Fruit fly (Drosophila melanogaster) whole organism, embryonic: ENCODE results near the gene Ant2.

Source experiments
- B-H1 ChIP-seq: fragments of 200-800 bp; sonication (Bioruptor generic); IDR thresholded peaks from 3 replicates; pipeline ENCODE4 v1.3.6; 2022; ENCODE audit warnings: missing biosample characterization, missing genetic modification characterization
- C15 ChIP-seq: fragments of 200-800 bp; sonication (Bioruptor generic); IDR thresholded peaks from 3 replicates; pipeline ENCODE4 v1.3.6; 2022; ENCODE audit warnings: missing biosample characterization, missing genetic modification characterization
- CG10209 ChIP-seq: fragments of 200-800 bp; sonication (Bioruptor generic); optimal IDR thresholded peaks from 3 replicates; lab custom pipeline; 2017; ENCODE audit warnings: missing biosample characterization, mild to moderate bottlenecking, missing genetic modification characterization, missing genetic modification reagents
- CG10543 ChIP-seq: fragments of 200-800 bp; sonication (Bioruptor generic); optimal IDR thresholded peaks from 3 replicates; lab custom pipeline; 2017; ENCODE audit warnings: missing biosample characterization, mild to moderate bottlenecking, missing genetic modification characterization, moderate library complexity
- CG11085 ChIP-seq: fragments of 200-800 bp; sonication (Bioruptor generic); IDR thresholded peaks from 2 replicates; pipeline ENCODE4 v1.3.6; 2022; ENCODE audit warnings: missing biosample characterization, missing genetic modification characterization
- CG11504 ChIP-seq: fragments of 200-800 bp; sonication (Bioruptor generic); optimal IDR thresholded peaks from 3 replicates; lab custom pipeline; 2019; ENCODE audit warnings: missing biosample characterization, mild to moderate bottlenecking, missing genetic modification characterization, moderate library complexity
- CG12219 ChIP-seq: fragments of 200-800 bp; sonication (Bioruptor generic); optimal IDR thresholded peaks from 3 replicates; lab custom pipeline; 2018; ENCODE audit warnings: missing biosample characterization, mild to moderate bottlenecking, missing genetic modification characterization
- CG12659 ChIP-seq: fragments of 200-800 bp; sonication (Bioruptor generic); optimal IDR thresholded peaks from 3 replicates; lab custom pipeline; 2017; ENCODE audit warnings: mild to moderate bottlenecking, missing biosample characterization, missing genetic modification reagents, missing genetic modification characterization
- CG12769 ChIP-seq: fragments of 200-800 bp; sonication (Bioruptor generic); optimal IDR thresholded peaks from 2 replicates; lab custom pipeline; 2019; ENCODE audit warnings: missing biosample characterization, mild to moderate bottlenecking, missing genetic modification characterization, moderate library complexity
- CG12942 ChIP-seq: fragments of 200-800 bp; sonication (Bioruptor generic); optimal IDR thresholded peaks from 3 replicates; lab custom pipeline; 2016; ENCODE audit warnings: missing biosample characterization, missing genetic modification characterization
- CG13123 ChIP-seq: fragments of 200-800 bp; sonication (Bioruptor generic); optimal IDR thresholded peaks from 2 replicates; lab custom pipeline; 2016; ENCODE audit warnings: missing biosample characterization, missing genetic modification characterization
- CG13296 ChIP-seq: fragments of 200-800 bp; sonication (Bioruptor generic); optimal IDR thresholded peaks from 3 replicates; lab custom pipeline; 2018; ENCODE audit warnings: missing biosample characterization, mild to moderate bottlenecking, missing genetic modification characterization
- CG13424 ChIP-seq: fragments of 200-800 bp; sonication (Bioruptor generic); optimal IDR thresholded peaks from 2 replicates; lab custom pipeline; 2019; ENCODE audit warnings: missing biosample characterization, mild to moderate bottlenecking, missing genetic modification characterization, moderate library complexity
- CG13775 ChIP-seq: fragments of 200-800 bp; sonication (Bioruptor generic); optimal IDR thresholded peaks from 3 replicates; lab custom pipeline; 2017; ENCODE audit warnings: missing biosample characterization, mild to moderate bottlenecking, missing genetic modification characterization
- CG1529 ChIP-seq: fragments of 200-800 bp; sonication (Bioruptor generic); optimal IDR thresholded peaks from 3 replicates; lab custom pipeline; 2018; ENCODE audit warnings: missing biosample characterization, missing genetic modification characterization
- CG1603 ChIP-seq: fragments of 200-800 bp; sonication (Bioruptor generic); optimal IDR thresholded peaks from 2 replicates; lab custom pipeline; 2019; ENCODE audit warnings: missing biosample characterization, mild to moderate bottlenecking, missing genetic modification characterization, moderate library complexity
- CG17829 ChIP-seq: fragments of 200-800 bp; optimal IDR thresholded peaks from 2 replicates; lab custom pipeline; 2019; ENCODE audit warnings: missing biosample characterization, mild to moderate bottlenecking, missing genetic modification characterization, moderate library complexity
- CG2678 ChIP-seq: fragments of 200-800 bp; sonication (Bioruptor generic); optimal IDR thresholded peaks from 3 replicates; lab custom pipeline; 2019; ENCODE audit warnings: missing biosample characterization, mild to moderate bottlenecking, missing genetic modification characterization, moderate library complexity
- CG33213 ChIP-seq: fragments of 200-800 bp; sonication (Bioruptor generic); optimal IDR thresholded peaks from 3 replicates; lab custom pipeline; 2016; ENCODE audit warnings: missing biosample characterization, missing genetic modification characterization
- CG3838 ChIP-seq: fragments of 200-800 bp; sonication (Bioruptor generic); optimal IDR thresholded peaks from 3 replicates; lab custom pipeline; 2016; ENCODE audit warnings: missing biosample characterization, missing genetic modification characterization
- CG4404 ChIP-seq: fragments of 200-800 bp; sonication (Bioruptor generic); IDR thresholded peaks from 2 replicates; pipeline ENCODE4 v1.3.6; 2022; ENCODE audit warnings: missing biosample characterization, missing genetic modification characterization
- CG4617 ChIP-seq: fragments of 200-800 bp; sonication (Bioruptor generic); optimal IDR thresholded peaks from 3 replicates; lab custom pipeline; 2016; ENCODE audit warnings: missing biosample characterization, missing genetic modification characterization, borderline replicate concordance
- CG5180 ChIP-seq: fragments of 200-800 bp; sonication (Bioruptor generic); optimal IDR thresholded peaks from 3 replicates; lab custom pipeline; 2017; ENCODE audit warnings: missing biosample characterization, missing genetic modification characterization, mild to moderate bottlenecking, moderate library complexity, missing genetic modification reagents
- CG6254 ChIP-seq: fragments of 200-800 bp; sonication (Bioruptor generic); optimal IDR thresholded peaks from 3 replicates; lab custom pipeline; 2017; ENCODE audit warnings: mild to moderate bottlenecking, missing biosample characterization, missing genetic modification reagents, missing genetic modification characterization
- CG6854 ChIP-seq: fragments of 200-800 bp; sonication (Bioruptor generic); optimal IDR thresholded peaks from 3 replicates; lab custom pipeline; 2017; ENCODE audit warnings: missing biosample characterization, mild to moderate bottlenecking, missing genetic modification characterization
- CG7928 ChIP-seq: fragments of 200-800 bp; sonication (Bioruptor generic); optimal IDR thresholded peaks from 2 replicates; lab custom pipeline; 2017; ENCODE audit warnings: missing biosample characterization, mild to moderate bottlenecking, missing genetic modification characterization
- Deaf1 ChIP-seq: fragments of 200-800 bp; optimal IDR thresholded peaks from 3 replicates; lab custom pipeline; 2019; ENCODE audit warnings: missing biosample characterization, mild to moderate bottlenecking, missing genetic modification characterization, moderate library complexity
- Dek ChIP-seq: fragments of 200-800 bp; sonication (Bioruptor generic); optimal IDR thresholded peaks from 3 replicates; lab custom pipeline; 2019; ENCODE audit warnings: missing biosample characterization, mild to moderate bottlenecking, missing genetic modification characterization, moderate library complexity
- Ets65A ChIP-seq: fragments of 200-800 bp; sonication (Bioruptor generic); peaks from one replicate; lab custom pipeline; 2016; ENCODE audit warnings: missing biosample characterization, missing genetic modification characterization
- Fer1 ChIP-seq: fragments of 200-800 bp; sonication (Bioruptor generic); optimal IDR thresholded peaks from 2 replicates; lab custom pipeline; 2017; ENCODE audit warnings: missing biosample characterization, mild to moderate bottlenecking, missing genetic modification characterization
- Hmx ChIP-seq: fragments of 200-800 bp; sonication (Bioruptor generic); optimal IDR thresholded peaks from 2 replicates; lab custom pipeline; 2016; ENCODE audit warnings: missing biosample characterization, missing genetic modification characterization
- Mrtf ChIP-seq: fragments of 200-800 bp; sonication (Bioruptor generic); IDR thresholded peaks from 3 replicates; pipeline ENCODE4 v1.3.6; 2022; ENCODE audit warnings: missing biosample characterization, missing genetic modification characterization
- Nf-YA ChIP-seq: fragments of 200-800 bp; sonication (Bioruptor generic); IDR thresholded peaks from 2 replicates; pipeline ENCODE4 v1.3.6; 2022; ENCODE audit warnings: missing biosample characterization, missing genetic modification characterization
- Rx ChIP-seq: fragments of 200-800 bp; sonication (Bioruptor generic); IDR thresholded peaks from 2 replicates; pipeline ENCODE4 v1.3.6; 2022; ENCODE audit warnings: missing biosample characterization, missing genetic modification characterization
- Xbp1 ChIP-seq: fragments of 200-800 bp; sonication (Bioruptor generic); optimal IDR thresholded peaks from 3 replicates; lab custom pipeline; 2016; ENCODE audit warnings: missing biosample characterization, mild to moderate bottlenecking, missing genetic modification characterization
- ab ChIP-seq: fragments of 200-800 bp; sonication (Bioruptor generic); optimal IDR thresholded peaks from 2 replicates; lab custom pipeline; 2016; ENCODE audit warnings: missing biosample characterization, missing genetic modification characterization
- btn ChIP-seq: fragments of 200-800 bp; sonication (Bioruptor generic); optimal IDR thresholded peaks from 2 replicates; lab custom pipeline; 2016; ENCODE audit warnings: missing biosample characterization, missing genetic modification characterization
- cas ChIP-seq: fragments of 200-800 bp; sonication (Bioruptor generic); IDR thresholded peaks from 2 replicates; pipeline ENCODE4 v1.3.6; 2022; ENCODE audit warnings: missing biosample characterization, missing genetic modification characterization
- cato ChIP-seq: fragments of 200-800 bp; sonication (Bioruptor generic); optimal IDR thresholded peaks from 2 replicates; lab custom pipeline; 2016; ENCODE audit warnings: missing biosample characterization, missing genetic modification characterization, borderline replicate concordance
- croc ChIP-seq: fragments of 200-800 bp; sonication (Bioruptor generic); conservative IDR thresholded peaks from 3 replicates; pipeline ENCODE4 v1.3.6; 2022; ENCODE audit warnings: missing biosample characterization, missing genetic modification characterization
- dmrt99B ChIP-seq: fragments of 200-800 bp; sonication (Bioruptor generic); optimal IDR thresholded peaks from 2 replicates; lab custom pipeline; 2018; ENCODE audit warnings: missing biosample characterization, mild to moderate bottlenecking, missing genetic modification characterization, moderate library complexity
- exex ChIP-seq: fragments of 200-800 bp; sonication (Bioruptor generic); optimal IDR thresholded peaks from 4 replicates; lab custom pipeline; 2018; ENCODE audit warnings: missing biosample characterization, mild to moderate bottlenecking, missing genetic modification characterization, moderate library complexity
- gsb-n ChIP-seq: fragments of 200-800 bp; sonication (Bioruptor generic); optimal IDR thresholded peaks from 3 replicates; lab custom pipeline; 2018; ENCODE audit warnings: missing biosample characterization, mild to moderate bottlenecking, missing genetic modification characterization
- hkb ChIP-seq, 2 experiments: fragments of 200-800 bp in 1 of 2; fragments of >200 bp in 1 of 2; sonication (Bioruptor generic) in 1 of 2; IDR thresholded peaks in 1 of 2; optimal IDR thresholded peaks in 1 of 2; 2 replicates each; pipeline versions ENCODE4 v1.3.6 to Lab custom; 2017 to 2022; ENCODE audit warnings: missing biosample characterization in 1 of 2, missing genetic modification characterization in 1 of 2
- insv ChIP-seq, 2 experiments: fragments of 200-800 bp; sonication (Bioruptor generic); optimal IDR thresholded peaks; 3 replicates each; lab custom pipeline; 2016 to 2018; ENCODE audit warnings: missing biosample characterization in 2 of 2, missing genetic modification characterization in 2 of 2
- klu ChIP-seq: fragments of 200-800 bp; sonication (Bioruptor generic); IDR thresholded peaks from 2 replicates; pipeline ENCODE4 v1.3.6; 2022; ENCODE audit warnings: missing biosample characterization, missing genetic modification characterization
- oc ChIP-seq: fragments of 200-800 bp; sonication (Bioruptor generic); optimal IDR thresholded peaks from 2 replicates; lab custom pipeline; 2018; ENCODE audit warnings: missing biosample characterization, mild to moderate bottlenecking, missing genetic modification characterization, moderate library complexity
- tgo ChIP-seq: fragments of 200-800 bp; sonication (Bioruptor generic); IDR thresholded peaks from 3 replicates; pipeline ENCODE4 v1.3.6; 2022; ENCODE audit warnings: missing biosample characterization, missing genetic modification characterization

Ant2 gene

dm6 chrX:10822678-10823440, 36.2 kb upstream of the Ant2 start (continued):
- peak; percentile 51 for TF ChIP-seq CG12769 (tag; lab: Kevin White, UChicago)
- TF ChIP-seq CG1529 (GFP tag; lab: Kevin White, UChicago): peak; percentile 60
- no peak for TF ChIP-seq CG33213
- TF ChIP-seq ab (GFP tag; lab: Kevin White, UChicago): no peak
- peak; percentile 51 for TF ChIP-seq Dek
- peak; percentile 61 for TF ChIP-seq CG6854 (GFP tag; lab: Kevin White, UChicago)
- TF ChIP-seq CG13775 (GFP tag; lab: Kevin White, UChicago): peak; percentile 78
- TF ChIP-seq Deaf1: peak; percentile 27
- TF ChIP-seq CG2678 (tag; lab: Kevin White, UChicago): peak; percentile 88
- peak; percentile 38; the same call in 2 of the 3 replicates for TF ChIP-seq tgo (GFP tag; lab: Robert Waterston, UW)
- TF ChIP-seq cato: no peak
- no peak for TF ChIP-seq Rx (GFP tag; lab: Robert Waterston, UW)
- TF ChIP-seq CG6254 (GFP tag; lab: Kevin White, UChicago): peak; percentile 68
- TF ChIP-seq cas (GFP tag; lab: Robert Waterston, UW): no peak
- TF ChIP-seq klu (GFP tag; lab: Robert Waterston, UW): no peak
- peak; percentile 81 for TF ChIP-seq CG17829
- peak; percentile 82 for TF ChIP-seq CG11504 (tag; lab: Kevin White, UChicago)
- peak; percentile 53 for TF ChIP-seq oc (tag; lab: Kevin White, UChicago)
- TF ChIP-seq Ets65A (GFP tag; lab: Kevin White, UChicago): peak; percentile 69
- TF ChIP-seq Nf-YA (GFP tag; lab: Robert Waterston, UW): peak; percentile 29; the same call in 1 of the 2 replicates
- peak; percentile 43 for TF ChIP-seq Xbp1 (GFP tag; lab: Kevin White, UChicago)
- no peak for TF ChIP-seq CG7928 (GFP tag; lab: Kevin White, UChicago)
- TF ChIP-seq CG12219 (GFP tag; lab: Kevin White, UChicago): peak; percentile 66
- TF ChIP-seq hkb (optimal IDR thresholded peaks at IDR 0.05; lab: Kevin White, UChicago): no peak
- TF ChIP-seq hkb (GFP tag; IDR thresholded peaks at IDR 0.05; lab: Robert Waterston, UW): peak; percentile 62
- TF ChIP-seq Hmx (GFP tag; lab: Kevin White, UChicago): no peak
- TF ChIP-seq insv (GFP tag; optimal IDR thresholded peaks at IDR 0.05; lab: Kevin White, UChicago): peak in 1 of 2 experiments; percentile 75
- TF ChIP-seq gsb-n (tag; lab: Kevin White, UChicago): peak; percentile 71
- TF ChIP-seq CG10543 (GFP tag; lab: Kevin White, UChicago): no peak
- TF ChIP-seq B-H1 (GFP tag; lab: Robert Waterston, UW): no peak
- peak; percentile 81 for TF ChIP-seq CG13424 (tag; lab: Kevin White, UChicago)
- peak; percentile 64 for TF ChIP-seq CG12659 (GFP tag; lab: Kevin White, UChicago)
- TF ChIP-seq btn (GFP tag; lab: Kevin White, UChicago): no peak
- TF ChIP-seq dmrt99B (tag; lab: Kevin White, UChicago): peak; percentile 77
- no peak for TF ChIP-seq CG11085
- peak; percentile 76 for TF ChIP-seq CG1603 (tag; lab: Kevin White, UChicago)
- peak; percentile 13 for TF ChIP-seq exex (tag; lab: Kevin White, UChicago)
- peak; percentile 78 for TF ChIP-seq Fer1 (GFP tag; lab: Kevin White, UChicago)
- TF ChIP-seq CG13123 (GFP tag; lab: Kevin White, UChicago): peak; percentile 30
- TF ChIP-seq CG3838 (GFP tag; lab: Kevin White, UChicago): peak; percentile 2
- TF ChIP-seq Mrtf (GFP tag; lab: Robert Waterston, UW): 0 out of 3 replicates have a peak, but pooled peaks have one; percentile 25
- peak; percentile 88 for TF ChIP-seq CG4404 (GFP tag; lab: Robert Waterston, UW)
- TF ChIP-seq CG13296 (GFP tag; lab: Kevin White, UChicago): peak; percentile 63
- TF ChIP-seq croc: peak; percentile 68
- peak; percentile 75 for TF ChIP-seq CG10209 (GFP tag; lab: Kevin White, UChicago)
- TF ChIP-seq CG12942 (GFP tag; lab: Kevin White, UChicago): peak; percentile 30
- TF ChIP-seq CG4617: peak; percentile 34
- peak; percentile 46 for TF ChIP-seq CG5180 (GFP tag; lab: Kevin White, UChicago)
- TF ChIP-seq C15 (GFP tag; lab: Robert Waterston, UW): no peak
